Worm (Caenorhabditis elegans): ENCODE data around the gene skpo-1.

skpo-1 gene

DNA sequence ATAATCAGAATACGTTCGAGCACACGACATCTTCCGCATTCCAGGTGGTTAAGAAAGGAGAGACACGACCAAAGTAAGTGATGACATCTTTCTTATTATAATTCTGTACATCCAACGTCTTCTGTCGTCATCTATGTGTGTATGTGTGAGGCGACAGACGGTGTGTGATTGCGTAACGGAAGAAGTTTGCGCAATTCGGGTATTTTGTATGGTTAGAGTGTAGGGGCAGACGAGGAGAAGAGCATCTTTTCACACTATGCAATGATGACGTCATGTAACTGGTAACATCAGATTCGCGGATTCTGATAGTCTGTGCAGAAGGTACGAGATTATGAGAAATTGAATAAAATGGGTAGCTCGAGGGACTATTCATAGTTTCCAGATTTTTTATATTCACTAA is 10.4 kb upstream of the skpo-1 start:
- TF ChIP-seq unc-55 (GFP tag; optimal IDR thresholded peaks at IDR 0.05) (peak; percentile 1), pqm-1 (tag; optimal IDR thresholded peaks at IDR 0.05) (no peak), tbx-2 (tag; optimal IDR thresholded peaks at IDR 0.05) (peak; percentile 60)

DNA sequence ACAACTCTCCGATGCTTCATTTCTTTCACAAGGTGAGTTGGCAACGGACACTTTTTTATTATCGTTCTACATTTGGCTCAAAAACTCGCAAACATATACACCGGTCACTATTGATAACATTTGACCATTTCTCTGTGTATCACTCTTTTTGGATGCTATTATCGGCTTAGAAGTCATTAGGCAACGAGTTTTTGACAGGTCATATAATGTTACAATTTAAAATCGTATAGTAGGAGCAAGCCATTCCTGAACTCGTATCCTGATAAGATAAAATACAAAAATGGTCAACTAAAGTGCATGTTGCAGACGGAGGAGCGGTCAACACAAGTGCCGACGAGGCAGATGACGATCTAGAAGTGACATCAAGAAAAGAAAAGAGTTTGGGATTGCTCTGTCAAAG is 8.3 kb upstream of the skpo-1 start:
- no peak for TF ChIP-seq ref-2 (tag; optimal IDR thresholded peaks at IDR 0.05)
- peak; percentile 65 for TF ChIP-seq elt-2 (tag; optimal IDR thresholded peaks at IDR 0.05)

DNA sequence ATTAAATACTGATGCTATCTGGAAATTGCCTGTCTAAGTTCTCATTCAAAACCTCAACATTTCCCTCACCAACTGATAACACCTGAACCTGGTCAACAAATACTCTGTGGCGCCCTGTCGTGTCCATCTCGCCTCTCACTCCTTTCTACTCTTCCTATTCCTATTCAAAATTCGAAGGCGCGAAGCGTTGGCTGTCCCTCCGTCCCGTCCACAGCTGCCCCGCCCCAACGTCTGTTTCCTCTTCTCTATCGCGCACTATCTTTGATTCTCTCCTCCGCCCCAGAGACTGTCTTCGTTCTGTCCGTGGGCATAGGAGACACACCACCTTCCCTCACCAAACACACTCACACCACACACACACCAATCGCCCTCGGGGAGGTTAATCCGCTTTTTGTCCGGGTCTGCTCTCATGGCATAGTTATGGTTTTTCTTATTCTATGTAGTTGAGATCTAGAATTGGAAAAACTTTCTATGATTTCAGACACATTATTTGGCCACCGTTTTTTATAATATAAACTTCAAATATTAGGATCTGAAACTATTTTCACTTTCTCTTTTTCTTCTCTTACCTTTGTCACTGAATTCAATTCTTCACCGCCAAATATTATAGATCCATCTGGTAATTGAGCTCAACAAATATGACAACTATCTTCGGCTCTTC is 7.5 kb upstream of the skpo-1 start, which contains the start of gene efl-3:
Gene efl-3 (plus strand): TSS at position 611 of the 661 bp plus-strand sequence.
- TF ChIP-seq ceh-2 (tag; optimal IDR thresholded peaks at IDR 0.05) (peak; percentile 22), ceh-34 (tag; optimal IDR thresholded peaks at IDR 0.05) (peak; percentile 36), tbx-2 (tag; optimal IDR thresholded peaks at IDR 0.05) (peak; percentile 25), ceh-45 (GFP tag; IDR thresholded peaks at IDR 0.05) (peak; percentile 23; the same call in 1 of the 2 replicates), sdc-2 (tag; optimal IDR thresholded peaks at IDR 0.05) (peak; percentile 1), ceh-24 (tag; optimal IDR thresholded peaks at IDR 0.05) (no peak), ceh-18 (tag; optimal IDR thresholded peaks at IDR 0.05) (no peak), nhr-11 (tag; optimal IDR thresholded peaks at IDR 0.05) (no peak), nfya-1 (tag; optimal IDR thresholded peaks at IDR 0.05) (peak; percentile 22), ref-2 (tag; optimal IDR thresholded peaks at IDR 0.05) (peak; percentile 42)

DNA sequence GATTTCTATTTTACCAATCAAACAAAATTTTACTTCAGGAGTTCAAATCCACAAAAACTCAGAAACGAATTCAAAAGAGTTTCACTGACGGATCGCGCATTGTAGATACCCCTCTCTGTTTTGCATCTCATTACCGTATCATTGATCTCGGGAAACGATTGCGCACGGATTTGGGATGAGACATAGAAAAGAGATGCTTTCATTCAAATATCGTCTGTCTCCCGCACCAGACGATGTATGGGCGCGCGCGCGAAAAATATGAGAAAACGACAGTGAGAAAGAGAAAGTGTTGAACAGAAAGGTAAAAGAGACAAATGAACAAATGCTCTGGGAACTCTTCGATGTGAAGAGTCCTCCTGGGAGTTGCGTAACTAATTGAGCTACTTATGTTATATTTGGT is 6.4 kb upstream of the skpo-1 start:
- no peak for TF ChIP-seq ceh-24 (tag; optimal IDR thresholded peaks at IDR 0.05)
- TF ChIP-seq C08G9.2 (tag; optimal IDR thresholded peaks at IDR 0.05), result no peak
- no peak for TF ChIP-seq sdc-2 (tag; optimal IDR thresholded peaks at IDR 0.05)
- TF ChIP-seq fkh-6 (tag; optimal IDR thresholded peaks at IDR 0.05), result no peak
- TF ChIP-seq ceh-14 (tag; optimal IDR thresholded peaks at IDR 0.05), result no peak
- TF ChIP-seq ttx-3 (tag; optimal IDR thresholded peaks at IDR 0.05), result no peak
- no peak for TF ChIP-seq elt-4 (tag; optimal IDR thresholded peaks at IDR 0.05)
- TF ChIP-seq odd-2 (tag; optimal IDR thresholded peaks at IDR 0.05), result no peak
- TF ChIP-seq nhr-11 (tag; optimal IDR thresholded peaks at IDR 0.05), result no peak
- no peak for TF ChIP-seq ceh-2 (tag; optimal IDR thresholded peaks at IDR 0.05)
- TF ChIP-seq ceh-30 (tag; optimal IDR thresholded peaks at IDR 0.05), result no peak
- no peak for TF ChIP-seq tbx-7 (tag; optimal IDR thresholded peaks at IDR 0.05)
- no peak for TF ChIP-seq pag-3 (tag; optimal IDR thresholded peaks at IDR 0.05; ENCODE audit: borderline replicate concordance)

DNA sequence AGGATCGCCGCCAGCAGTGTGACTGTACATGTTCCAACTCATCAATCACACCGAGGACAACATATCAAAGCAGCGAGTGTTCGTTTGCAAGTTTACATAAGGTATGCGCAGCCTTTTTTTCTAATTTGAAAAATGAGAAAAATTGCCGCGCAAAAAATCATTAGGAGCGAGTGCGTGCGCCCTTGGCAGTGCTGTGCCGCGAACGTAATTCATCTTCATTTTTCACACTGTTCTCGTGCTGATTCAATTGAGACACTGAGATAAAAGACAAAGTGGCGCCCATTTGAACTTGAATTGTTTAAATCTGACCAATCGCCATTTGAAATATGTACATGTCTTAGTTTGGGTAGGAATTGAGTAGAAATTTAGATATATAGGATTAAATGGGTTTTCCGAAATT is 4.9 kb upstream of the skpo-1 start:
- TF ChIP-seq ceh-34 (tag; optimal IDR thresholded peaks at IDR 0.05) (no peak), nhr-232 (tag; optimal IDR thresholded peaks at IDR 0.05) (no peak), ttx-3 (tag; optimal IDR thresholded peaks at IDR 0.05) (no peak), ceh-14 (tag; optimal IDR thresholded peaks at IDR 0.05) (no peak), che-1 (tag; optimal IDR thresholded peaks at IDR 0.05) (no peak), ztf-16 (tag; optimal IDR thresholded peaks at IDR 0.05) (no peak), syd-9 (tag; optimal IDR thresholded peaks at IDR 0.05) (no peak), ceh-18 (tag; optimal IDR thresholded peaks at IDR 0.05) (no peak), gmeb-2 (tag; optimal IDR thresholded peaks at IDR 0.05) (no peak), ref-2 (tag; optimal IDR thresholded peaks at IDR 0.05) (no peak), tbx-2 (tag; optimal IDR thresholded peaks at IDR 0.05) (no peak), ceh-30 (tag; optimal IDR thresholded peaks at IDR 0.05) (no peak), odd-2 (tag; optimal IDR thresholded peaks at IDR 0.05) (no peak), pag-3 (tag; optimal IDR thresholded peaks at IDR 0.05; ENCODE audit: borderline replicate concordance) (no peak), elt-2 (tag; optimal IDR thresholded peaks at IDR 0.05) (no peak), hlh-6 (tag; optimal IDR thresholded peaks at IDR 0.05) (no peak), ceh-19 (GFP tag; optimal IDR thresholded peaks at IDR 0.05) (no peak)

DNA sequence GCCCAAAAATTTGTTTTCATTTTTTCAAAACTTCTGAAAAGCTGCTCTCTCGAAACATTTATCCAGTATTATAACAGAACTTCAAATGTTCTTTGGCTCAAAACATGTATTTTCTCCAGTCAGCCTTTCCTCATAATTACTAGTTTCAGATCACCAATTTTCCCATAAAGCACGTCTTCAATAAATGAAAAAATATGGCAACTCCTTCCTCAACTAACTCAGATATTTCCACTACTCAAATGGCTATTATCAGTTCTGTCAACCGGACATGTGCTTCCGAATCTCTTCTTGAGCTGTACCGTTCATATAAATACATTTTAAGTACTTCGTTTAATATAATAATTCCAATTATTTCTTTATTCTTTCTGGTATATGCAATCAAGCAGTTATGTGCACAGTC is 2.8 kb upstream of the skpo-1 start, which contains the start of gene sra-13:
Gene sra-13 (plus strand): TSS at position 195 of the 400 bp plus-strand sequence.
- no peak for TF ChIP-seq pax-1 (tag; optimal IDR thresholded peaks at IDR 0.05)
- no peak for TF ChIP-seq mec-3 (tag; optimal IDR thresholded peaks at IDR 0.05; ENCODE audit: borderline replicate concordance)
- no peak for TF ChIP-seq odd-2 (tag; optimal IDR thresholded peaks at IDR 0.05)
- TF ChIP-seq ceh-30 (tag; optimal IDR thresholded peaks at IDR 0.05), result no peak
- TF ChIP-seq che-1 (tag; optimal IDR thresholded peaks at IDR 0.05), result no peak
- TF ChIP-seq lim-6 (tag; optimal IDR thresholded peaks at IDR 0.05), result no peak
- no peak for TF ChIP-seq pha-2 (tag; optimal IDR thresholded peaks at IDR 0.05)
- TF ChIP-seq unc-86 (tag; optimal IDR thresholded peaks at IDR 0.05), result no peak
- TF ChIP-seq elt-2 (tag; optimal IDR thresholded peaks at IDR 0.05), result no peak
- TF ChIP-seq ceh-6 (GFP tag; optimal IDR thresholded peaks at IDR 0.05), result no peak
- TF ChIP-seq Y22D7AL.16 (tag; optimal IDR thresholded peaks at IDR 0.05), result no peak
- no peak for TF ChIP-seq ets-4 (tag; optimal IDR thresholded peaks at IDR 0.05)
- TF ChIP-seq lin-11 (tag; optimal IDR thresholded peaks at IDR 0.05), result no peak
- no peak for TF ChIP-seq hlh-6 (tag; optimal IDR thresholded peaks at IDR 0.05)
- TF ChIP-seq sox-4 (tag; optimal IDR thresholded peaks at IDR 0.05), result no peak
- no peak for TF ChIP-seq K02D7.2 (tag; optimal IDR thresholded peaks at IDR 0.05)
- TF ChIP-seq tbx-2 (tag; optimal IDR thresholded peaks at IDR 0.05), result no peak
